Worm (Caenorhabditis elegans) whole organism, late embryonic: ENCODE results near the gene ifb-1.

Source experiments
- C08G9.2 ChIP-seq: sonication (generic microtip); optimal IDR thresholded peaks from 2 replicates; lab custom pipeline; 2016; ENCODE audit warnings: mild to moderate bottlenecking, missing genetic modification characterization, moderate library complexity, missing compliant biosample characterization
- dmd-4 ChIP-seq: sonication (generic microtip); optimal IDR thresholded peaks from 2 replicates; lab custom pipeline; 2016; ENCODE audit warnings: borderline replicate concordance, missing genetic modification characterization, missing compliant biosample characterization
- eyg-1 ChIP-seq: sonication (generic microtip); optimal IDR thresholded peaks from 2 replicates; lab custom pipeline; 2016; ENCODE audit warnings: missing genotype, missing genetic modification characterization, missing compliant biosample characterization
- fkh-10 ChIP-seq: fragments of 150-350 bp; optimal IDR thresholded peaks from 2 replicates; lab custom pipeline; 2014; ENCODE audit warnings: missing biosample characterization, missing genetic modification reagents, missing genetic modification characterization
- fkh-6 ChIP-seq: sonication (generic microtip); optimal IDR thresholded peaks from 2 replicates; lab custom pipeline; 2016; ENCODE audit warnings: missing genetic modification characterization, missing compliant biosample characterization
- gmeb-2 ChIP-seq: sonication (generic microtip); optimal IDR thresholded peaks from 2 replicates; lab custom pipeline; 2016; ENCODE audit warnings: missing genetic modification characterization, inconsistent platforms, missing compliant biosample characterization
- hlh-13 ChIP-seq: fragments of 200-800 bp; sonication (Bioruptor generic); optimal IDR thresholded peaks from 2 replicates; lab custom pipeline; 2018; ENCODE audit warnings: mild to moderate bottlenecking, missing genetic modification characterization, missing compliant biosample characterization
- hlh-30 ChIP-seq: sonication (generic microtip); optimal IDR thresholded peaks from 2 replicates; lab custom pipeline; 2017; ENCODE audit warnings: antibody characterized with exemption, missing genetic modification characterization, missing compliant biosample characterization; ENCODE audit not compliant: insufficient read depth
- odd-2 ChIP-seq: sonication (generic microtip); optimal IDR thresholded peaks from 2 replicates; lab custom pipeline; 2017; ENCODE audit warnings: antibody characterized with exemption, mild to moderate bottlenecking, missing genetic modification characterization, missing compliant biosample characterization
- pat-9 ChIP-seq: fragments of 200-800 bp; sonication (Bioruptor generic); optimal IDR thresholded peaks from 2 replicates; lab custom pipeline; 2018; ENCODE audit warnings: mild to moderate bottlenecking, missing genetic modification characterization, moderate library complexity, missing compliant biosample characterization
- pha-2 ChIP-seq: sonication (generic microtip); optimal IDR thresholded peaks from 2 replicates; lab custom pipeline; 2017; ENCODE audit warnings: mild to moderate bottlenecking, missing genetic modification characterization, missing compliant biosample characterization

- TF ChIP-seq eyg-1 (tag; lab: Kevin White, UChicago), result no peak
- no peak for TF ChIP-seq pha-2 (tag; lab: Kevin White, UChicago)
- TF ChIP-seq C08G9.2 (tag; lab: Kevin White, UChicago), result no peak
- no peak for TF ChIP-seq fkh-10 (GFP tag; lab: Kevin White, UChicago)
- no peak for TF ChIP-seq odd-2 (tag; lab: Kevin White, UChicago)
- no peak for TF ChIP-seq hlh-13 (GFP tag; lab: Kevin White, UChicago)
- no peak for TF ChIP-seq gmeb-2 (tag; lab: Kevin White, UChicago)
- TF ChIP-seq dmd-4 (tag; lab: Kevin White, UChicago), result no peak
- no peak for TF ChIP-seq fkh-6
- TF ChIP-seq hlh-30, result no peak
- TF ChIP-seq pat-9 (tag; lab: Kevin White, UChicago), result no peak
Measured at ce11 chrII:5744342-5744741, 21.1 kb upstream of the ifb-1 start.
